Fruit fly (Drosophila melanogaster): ENCODE data around the gene ort.
A peak's percentile ranks its signal among the peaks of the same experiment; 100 is the strongest.

The ort gene

DNA sequence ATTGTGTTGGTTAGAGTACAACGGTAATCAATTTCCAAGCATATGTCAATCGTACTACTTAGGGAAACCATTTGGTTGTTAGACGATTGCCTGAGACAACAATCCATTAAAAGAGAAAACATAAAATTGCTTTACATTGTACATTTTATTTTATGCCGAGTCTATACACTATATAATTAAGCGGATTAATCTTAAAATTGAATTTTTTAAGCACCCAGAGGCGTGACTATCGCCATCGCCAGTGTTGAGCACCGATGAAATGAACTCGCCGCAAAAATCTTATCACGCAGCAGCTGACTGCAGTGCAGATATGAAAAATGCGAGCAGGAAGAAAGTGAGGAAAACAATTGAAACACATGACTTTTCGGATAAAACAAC is 16.7 kb upstream of the ort start (continued):
- peak; percentile 7 for TF ChIP-seq phol (tag; optimal IDR thresholded peaks at IDR 0.05)
- no peak for TF ChIP-seq H2.0 (GFP tag; IDR thresholded peaks at IDR 0.05)
- TF ChIP-seq CG3726 (GFP tag; IDR thresholded peaks at IDR 0.05) = no peak
- TF ChIP-seq da (GFP tag; optimal IDR thresholded peaks at IDR 0.05) = no peak
- no peak for TF ChIP-seq dati (GFP tag; IDR thresholded peaks at IDR 0.05)
- no peak for TF ChIP-seq Sry-β (GFP tag; optimal IDR thresholded peaks at IDR 0.05)
- no peak for TF ChIP-seq gsb-n (tag; optimal IDR thresholded peaks at IDR 0.05)
- TF ChIP-seq BEAF-32 (GFP tag; optimal IDR thresholded peaks at IDR 0.05) = peak; percentile 75
- peak; percentile 62 for TF ChIP-seq CG34224 (GFP tag; IDR thresholded peaks at IDR 0.05; ENCODE audit: partially characterized antibody)
- TF ChIP-seq ato (GFP tag; IDR thresholded peaks at IDR 0.05; ENCODE audit: partially characterized antibody) = peak; percentile 76
- no peak for TF ChIP-seq trem (tag; optimal IDR thresholded peaks at IDR 0.05)
- TF ChIP-seq CG31441 (GFP tag; IDR thresholded peaks at IDR 0.05) = no peak
- TF ChIP-seq dmrt11E (tag; optimal IDR thresholded peaks at IDR 0.05) = no peak
- TF ChIP-seq jumu (GFP tag; optimal IDR thresholded peaks at IDR 0.05) = no peak
- TF ChIP-seq bowl (GFP tag; IDR thresholded peaks at IDR 0.05) = no peak
- TF ChIP-seq jigr1 (GFP tag; IDR thresholded peaks at IDR 0.05) = no peak
- TF ChIP-seq CG6683 (GFP tag; optimal IDR thresholded peaks at IDR 0.05) = no peak
- TF ChIP-seq tup (GFP tag; optimal IDR thresholded peaks at IDR 0.05) = no peak
- no peak for TF ChIP-seq Stat92E (GFP tag; optimal IDR thresholded peaks at IDR 0.05)
- TF ChIP-seq Nf-YB (GFP tag; optimal IDR thresholded peaks at IDR 0.05) = no peak
- TF ChIP-seq psq (GFP tag; optimal IDR thresholded peaks at IDR 0.05) = no peak
- TF ChIP-seq Hr78 (GFP tag; optimal IDR thresholded peaks at IDR 0.05) = no peak
- no peak for TF ChIP-seq dmrt99B (tag; optimal IDR thresholded peaks at IDR 0.05)
- no peak for TF ChIP-seq CG7357 (GFP tag; IDR thresholded peaks at IDR 0.05)
- no peak for TF ChIP-seq CG13894 (tag; optimal IDR thresholded peaks at IDR 0.05)
- TF ChIP-seq hb (GFP tag; IDR thresholded peaks at IDR 0.05; ENCODE audit: partially characterized antibody) = peak; percentile 69; the same call in 2 of the 3 replicates
- peak; percentile 80 for TF ChIP-seq CG13287 (GFP tag; IDR thresholded peaks at IDR 0.05; ENCODE audit: partially characterized antibody)
- no peak for TF ChIP-seq exex (tag; optimal IDR thresholded peaks at IDR 0.05)
- no peak for TF ChIP-seq Gug (GFP tag; IDR thresholded peaks at IDR 0.05)
- TF ChIP-seq Dp (GFP tag; optimal IDR thresholded peaks at IDR 0.05) = peak; percentile 47
- peak; percentile 42; the same call in 1 of the 3 replicates for TF ChIP-seq zfh1 (GFP tag; IDR thresholded peaks at IDR 0.05)
- no peak for TF ChIP-seq CG30403 (GFP tag; optimal IDR thresholded peaks at IDR 0.05)
- TF ChIP-seq tna (GFP tag; IDR thresholded peaks at IDR 0.05; ENCODE audit: partially characterized antibody) = peak; percentile 36
- TF ChIP-seq CG14050 (GFP tag; IDR thresholded peaks at IDR 0.05) = no peak
- no peak for TF ChIP-seq CG3163 (GFP tag; optimal IDR thresholded peaks at IDR 0.05)
- 0 out of 2 replicates have a peak, but pooled peaks have one; percentile 11 for TF ChIP-seq Xrp1 (GFP tag; IDR thresholded peaks at IDR 0.05)
- no peak for TF ChIP-seq nerfin-2 (GFP tag; IDR thresholded peaks at IDR 0.05; ENCODE audit: partially characterized antibody)
- TF ChIP-seq CG2199 (GFP tag; IDR thresholded peaks at IDR 0.05) = no peak
- TF ChIP-seq CG10147 (GFP tag; optimal IDR thresholded peaks at IDR 0.05) = no peak
- no peak for TF ChIP-seq CG15073 (GFP tag; optimal IDR thresholded peaks at IDR 0.05)
- peak; percentile 39; the same call in 1 of the 2 replicates for TF ChIP-seq vvl (GFP tag; IDR thresholded peaks at IDR 0.05)
- TF ChIP-seq row (GFP tag; IDR thresholded peaks at IDR 0.05) = peak; percentile 40; the same call in 2 of the 3 replicates
- peak; percentile 25 for TF ChIP-seq Fer3 (tag; optimal IDR thresholded peaks at IDR 0.05)
- TF ChIP-seq lola (GFP tag; optimal IDR thresholded peaks at IDR 0.05) = no peak
- peak; percentile 35 for TF ChIP-seq CG13624 (GFP tag; optimal IDR thresholded peaks at IDR 0.05)
- no peak for TF ChIP-seq sug (tag; optimal IDR thresholded peaks at IDR 0.05)
- TF ChIP-seq Sry-δ (GFP tag; optimal IDR thresholded peaks at IDR 0.05) = peak; percentile 57
- TF ChIP-seq HLH54F (GFP tag; optimal IDR thresholded peaks at IDR 0.05) = no peak
- TF ChIP-seq ap (GFP tag; IDR thresholded peaks at IDR 0.05) = no peak
- TF ChIP-seq Atf6 (GFP tag; IDR thresholded peaks at IDR 0.05) = no peak
